Fruit fly (Drosophila melanogaster) whole organism, adult: ENCODE results near the gene Alp11.

Source experiments
- CG12768 ChIP-seq: fragments of 200-800 bp; sonication (Bioruptor generic); optimal IDR thresholded peaks from 2 replicates; lab custom pipeline; 2017; ENCODE audit warnings: missing biosample characterization, missing genetic modification characterization, mild to moderate bottlenecking, moderate library complexity, missing genetic modification reagents
- CG33017 ChIP-seq: fragments of 200-800 bp; sonication (Bioruptor generic); optimal IDR thresholded peaks from 2 replicates; lab custom pipeline; 2018; ENCODE audit warnings: missing biosample characterization, mild to moderate bottlenecking, missing genetic modification characterization, moderate library complexity
- CG5204 ChIP-seq: fragments of 200-800 bp; sonication (Bioruptor generic); optimal IDR thresholded peaks from 2 replicates; lab custom pipeline; 2016; ENCODE audit warnings: missing biosample characterization, missing genetic modification characterization
- CG7045 ChIP-seq: fragments of 200-800 bp; sonication (Bioruptor generic); optimal IDR thresholded peaks from 2 replicates; lab custom pipeline; 2017; ENCODE audit warnings: missing biosample characterization, mild to moderate bottlenecking, missing genetic modification characterization
- CG7101 ChIP-seq: fragments of 200-800 bp; sonication (Bioruptor generic); optimal IDR thresholded peaks from 2 replicates; lab custom pipeline; 2018; ENCODE audit warnings: missing biosample characterization, mild to moderate bottlenecking, missing genetic modification characterization, moderate library complexity
- Clk ChIP-seq: fragments of 200-800 bp; sonication (Bioruptor generic); optimal IDR thresholded peaks from 2 replicates; lab custom pipeline; 2017; ENCODE audit warnings: missing biosample characterization, missing genetic modification characterization
- Crg-1 ChIP-seq: fragments of 200-800 bp; sonication (Bioruptor generic); optimal IDR thresholded peaks from 2 replicates; lab custom pipeline; 2016; ENCODE audit warnings: missing biosample characterization, missing genetic modification characterization
- Mnt ChIP-seq: fragments of 200-800 bp; sonication (Bioruptor generic); optimal IDR thresholded peaks from 2 replicates; lab custom pipeline; 2016; ENCODE audit warnings: missing biosample characterization, mild to moderate bottlenecking, missing genetic modification characterization
- cnc ChIP-seq, 2 experiments: fragments of >200 bp; optimal IDR thresholded peaks; 2 replicates each; lab custom pipeline; 2017
- kay ChIP-seq: fragments of 200-800 bp; sonication (Bioruptor generic); peaks from one replicate; lab custom pipeline; 2016; ENCODE audit warnings: missing biosample characterization, missing genetic modification characterization, borderline replicate concordance
- ovo ChIP-seq: fragments of 200-800 bp; sonication (Bioruptor generic); optimal IDR thresholded peaks from 2 replicates; lab custom pipeline; 2016; ENCODE audit warnings: missing biosample characterization, missing genetic modification characterization
- pad ChIP-seq: fragments of 200-800 bp; sonication (Bioruptor generic); optimal IDR thresholded peaks from 3 replicates; lab custom pipeline; 2017; ENCODE audit warnings: missing biosample characterization, missing genetic modification characterization, mild to moderate bottlenecking, moderate library complexity, missing genetic modification reagents
- tj ChIP-seq: fragments of 200-800 bp; sonication (Bioruptor generic); optimal IDR thresholded peaks from 3 replicates; lab custom pipeline; 2017; ENCODE audit warnings: missing biosample characterization, mild to moderate bottlenecking, missing genetic modification characterization, moderate library complexity
- toe ChIP-seq: fragments of 200-800 bp; sonication (Bioruptor generic); optimal IDR thresholded peaks from 2 replicates; lab custom pipeline; 2016; ENCODE audit warnings: missing biosample characterization, missing genetic modification characterization

DNA sequence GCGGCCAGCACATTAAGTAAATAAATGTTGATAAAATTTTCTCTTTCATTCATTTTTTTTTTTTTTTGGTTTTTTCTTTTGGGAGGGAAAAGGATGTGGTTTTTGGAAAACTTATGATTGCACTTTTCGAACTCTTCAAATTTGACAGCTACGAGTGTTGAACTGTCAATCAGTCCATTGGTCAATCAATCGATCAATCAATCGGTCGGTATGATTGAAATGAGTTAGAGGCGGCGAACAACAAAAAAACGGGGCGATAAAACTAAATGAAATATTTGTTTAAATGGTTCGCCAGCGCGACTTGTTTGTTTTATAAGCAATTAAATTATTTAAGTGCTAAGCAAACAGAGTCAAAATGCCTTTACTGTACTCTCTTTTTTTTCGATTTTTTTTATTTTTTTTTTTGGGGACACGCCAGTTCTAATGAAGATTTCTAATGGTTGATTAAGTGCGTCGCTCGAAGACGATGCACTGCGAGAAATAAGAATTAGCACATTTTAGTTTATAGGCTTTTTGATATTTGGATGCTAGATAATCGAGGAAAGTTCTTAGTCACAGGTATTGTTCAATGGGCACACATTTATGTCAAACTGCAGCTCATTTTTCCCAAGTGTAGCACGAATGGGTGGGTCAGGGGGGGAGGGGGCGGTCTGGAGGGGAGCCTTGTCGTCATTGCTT is 31.6 kb downstream of the Alp11 start:
- TF ChIP-seq toe: no peak
- TF ChIP-seq pad (GFP tag; lab: Kevin White, UChicago): no peak
- TF ChIP-seq CG7101 (tag; lab: Kevin White, UChicago): no peak
- no peak for TF ChIP-seq CG5204 (GFP tag; lab: Kevin White, UChicago)
- TF ChIP-seq Mnt (GFP tag; lab: Kevin White, UChicago): no peak
- TF ChIP-seq Crg-1: no peak
- no peak for TF ChIP-seq cnc (optimal IDR thresholded peaks at IDR 0.05; lab: Kevin White, UChicago)
- TF ChIP-seq tj (GFP tag; lab: Kevin White, UChicago): no peak
- no peak for TF ChIP-seq CG7045 (GFP tag; lab: Kevin White, UChicago)
- no peak for TF ChIP-seq CG12768 (GFP tag; lab: Kevin White, UChicago)
- no peak for TF ChIP-seq Clk (GFP tag; lab: Kevin White, UChicago)
- no peak for TF ChIP-seq kay (GFP tag; lab: Kevin White, UChicago)
- TF ChIP-seq CG33017 (tag; lab: Kevin White, UChicago): no peak
- no peak for TF ChIP-seq ovo
